Worm (Caenorhabditis elegans) whole organism, early embryonic: ENCODE results near the gene ttr-50.

ENCODE experiments used
- B0310.2 ChIP-seq: sonication (generic microtip); optimal IDR thresholded peaks from 2 replicates; lab custom pipeline; 2016; ENCODE audit warnings: mild to moderate bottlenecking, missing genetic modification characterization, missing compliant biosample characterization
- F13C5.2 ChIP-seq: sonication (generic microtip); optimal IDR thresholded peaks from 2 replicates; lab custom pipeline; 2017; ENCODE audit warnings: mild to moderate bottlenecking, missing genetic modification characterization, inconsistent platforms, missing compliant biosample characterization
- aly-1 ChIP-seq: sonication (generic microtip); optimal IDR thresholded peaks from 2 replicates; lab custom pipeline; 2016; ENCODE audit warnings: missing genetic modification characterization, missing compliant biosample characterization
- ama-1 ChIP-seq: fragments of 150-350 bp; optimal IDR thresholded peaks from 2 replicates; lab custom pipeline; 2014
- ceh-13 ChIP-seq: fragments of 200-800 bp; sonication (Bioruptor generic); optimal IDR thresholded peaks from 2 replicates; lab custom pipeline; 2018; ENCODE audit warnings: mild to moderate bottlenecking, missing genetic modification characterization, missing compliant biosample characterization
- ets-7 ChIP-seq: sonication (generic microtip); optimal IDR thresholded peaks from 2 replicates; lab custom pipeline; 2016; ENCODE audit warnings: missing genotype, missing genetic modification characterization, missing compliant biosample characterization
- flt-1 ChIP-seq: fragments of 200-800 bp; sonication (Bioruptor generic); IDR thresholded peaks from 2 replicates; pipeline ENCODE4 v1.3.6; 2022; ENCODE audit warnings: missing genetic modification characterization, missing compliant biosample characterization
- hmg-4 ChIP-seq: fragments of 200-800 bp; sonication (Bioruptor generic); optimal IDR thresholded peaks from 2 replicates; lab custom pipeline; 2018; ENCODE audit warnings: mild to moderate bottlenecking, missing genetic modification characterization, missing compliant biosample characterization
- hnd-1 ChIP-seq: sonication (generic microtip); optimal IDR thresholded peaks from 2 replicates; lab custom pipeline; 2016; ENCODE audit warnings: missing genetic modification characterization, missing compliant biosample characterization
- pes-1 ChIP-seq: fragments of 200-800 bp; sonication (Bioruptor generic); IDR thresholded peaks from 2 replicates; pipeline ENCODE4 v1.3.6; 2022; ENCODE audit warnings: missing genetic modification reagents, missing genetic modification characterization, missing compliant biosample characterization
- scrt-1 ChIP-seq: fragments of 200-800 bp; sonication (Bioruptor generic); IDR thresholded peaks from 2 replicates; pipeline ENCODE4 v1.3.6; 2022; ENCODE audit warnings: missing genetic modification characterization, missing compliant biosample characterization

DNA sequence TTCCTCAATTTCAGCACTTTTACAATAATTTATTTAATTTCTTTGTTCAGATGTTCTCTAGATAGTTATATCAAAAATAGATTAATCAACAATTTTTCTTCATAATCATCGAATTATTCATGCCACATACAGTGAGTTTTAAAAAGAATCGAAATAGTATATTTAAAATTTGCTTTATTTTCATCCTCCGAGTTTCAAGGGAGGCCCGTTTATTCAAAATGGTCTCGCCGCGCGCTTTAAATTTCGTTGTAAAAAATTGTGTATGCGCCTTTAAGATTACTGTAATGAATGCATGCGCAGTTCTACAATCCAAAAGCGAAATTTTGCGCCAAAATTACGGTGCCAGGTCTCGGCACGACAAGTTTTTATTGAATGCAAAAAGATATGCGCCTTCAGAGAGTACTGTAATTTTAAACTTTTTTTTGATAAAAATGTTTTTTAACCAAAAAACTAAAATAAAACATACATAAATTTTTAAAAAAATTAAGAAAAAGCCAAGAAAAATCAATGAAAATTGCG lies 19.0 kb upstream of the ttr-50 start, which contains the start of gene ZK792.1:
- no peak for TF ChIP-seq hmg-4 (GFP tag; lab: Kevin White, UChicago)
- TF ChIP-seq hnd-1 (tag; lab: Kevin White, UChicago) = no peak
- no peak for TF ChIP-seq ceh-13
- TF ChIP-seq ama-1 (lab: Kevin White, UChicago) = no peak
- no peak for TF ChIP-seq aly-1
- no peak for TF ChIP-seq B0310.2 (tag; lab: Kevin White, UChicago)
- no peak for TF ChIP-seq pes-1 (GFP tag; lab: Robert Waterston, UW)
- no peak for TF ChIP-seq scrt-1 (GFP tag; lab: Robert Waterston, UW)
- TF ChIP-seq F13C5.2 (tag; lab: Kevin White, UChicago) = no peak
- no peak for TF ChIP-seq flt-1 (GFP tag; lab: Robert Waterston, UW)
- TF ChIP-seq ets-7 (tag; lab: Kevin White, UChicago) = no peak
